Fruit fly (Drosophila melanogaster): ENCODE data around the gene CG32277.

The CG32277 gene

DNA sequence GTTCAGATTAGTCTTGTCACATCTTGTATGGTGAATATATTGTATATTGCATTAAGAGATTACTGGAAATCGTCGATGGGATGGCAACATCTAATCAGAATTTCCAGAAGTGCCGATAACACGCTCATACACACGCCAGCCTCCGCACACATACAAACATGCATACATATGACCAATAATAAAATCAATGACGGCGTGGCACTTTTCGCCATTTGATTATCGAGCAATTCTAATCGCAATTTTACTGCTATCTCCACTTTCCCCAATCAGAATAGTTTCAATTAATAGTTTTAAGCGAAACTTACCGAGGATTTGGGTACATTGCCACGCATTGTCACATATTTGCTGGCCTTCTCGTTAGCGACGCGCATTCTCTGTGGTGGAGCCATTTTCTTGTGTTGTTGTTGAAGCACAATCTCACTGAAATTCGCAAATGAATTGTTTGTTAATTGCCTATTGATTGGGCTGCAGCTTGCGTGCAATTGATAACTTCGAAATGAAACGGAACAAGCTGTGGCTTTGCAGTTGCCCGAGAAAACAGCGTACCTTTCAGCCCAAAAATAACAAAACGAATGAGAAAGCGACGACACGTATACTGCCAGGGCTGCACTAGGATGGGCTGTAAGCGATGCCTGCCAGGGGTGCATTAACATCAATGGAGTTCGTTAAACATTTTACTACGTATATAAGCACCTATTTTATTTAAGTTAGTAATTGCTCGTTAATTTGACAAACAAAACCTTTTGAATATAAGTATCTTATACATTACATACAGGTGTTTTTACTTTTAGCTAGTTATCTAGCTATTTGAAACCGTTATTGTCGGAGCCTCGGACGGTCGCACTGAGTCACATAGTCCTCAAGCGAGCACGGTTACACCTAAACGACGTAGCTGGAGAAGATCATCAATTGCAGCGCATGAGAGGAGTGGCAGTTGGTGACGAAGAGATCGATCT, 6.5 kb downstream of the CG32277 start, which contains the start of the genes CG32276 and gry (continued):
- TF ChIP-seq Fer3 (tag; optimal IDR thresholded peaks at IDR 0.05) (peak; percentile 72), jing (GFP tag; optimal IDR thresholded peaks at IDR 0.05) (no peak), Tbp (GFP tag; optimal IDR thresholded peaks at IDR 0.05) (peak; percentile 57), CG17912 (GFP tag; optimal IDR thresholded peaks at IDR 0.05) (peak; percentile 7), twi (tag; optimal IDR thresholded peaks at IDR 0.05) (peak; percentile 61), ranshi (GFP tag; IDR thresholded peaks at IDR 0.05) (peak; percentile 44), CG9817 (tag; optimal IDR thresholded peaks at IDR 0.05) (peak; percentile 67), fd96Cb (tag; optimal IDR thresholded peaks at IDR 0.05) (peak; percentile 57), CG10209 (GFP tag; optimal IDR thresholded peaks at IDR 0.05) (peak; percentile 64), bbx (GFP tag; IDR thresholded peaks at IDR 0.05; ENCODE audit: partially characterized antibody) (no peak), CG3065 (GFP tag; optimal IDR thresholded peaks at IDR 0.05) (peak; percentile 50), CG33213 (GFP tag; optimal IDR thresholded peaks at IDR 0.05) (peak; percentile 81), p53 (GFP tag; optimal IDR thresholded peaks at IDR 0.05) (peak; percentile 58), CG15514 (GFP tag; optimal IDR thresholded peaks at IDR 0.05) (peak; percentile 91), corto (GFP tag; optimal IDR thresholded peaks at IDR 0.05) (no peak), CG9932 (GFP tag; IDR thresholded peaks at IDR 0.05) (peak; percentile 88), Hand (GFP tag; optimal IDR thresholded peaks at IDR 0.05) (no peak), CG4404 (GFP tag; IDR thresholded peaks at IDR 0.05) (peak; percentile 33; the same call in 1 of the 2 replicates), grn (GFP tag; optimal IDR thresholded peaks at IDR 0.05) (no peak), CG8281 (tag; optimal IDR thresholded peaks at IDR 0.05) (peak; percentile 40), CG8388 (GFP tag; optimal IDR thresholded peaks at IDR 0.05) (peak; percentile 60), bab2 (GFP tag; optimal IDR thresholded peaks at IDR 0.05) (peak; percentile 82), Trl (optimal IDR thresholded peaks at IDR 0.05) (peak in 1 of 2 experiments; percentile 14), Trl (GFP tag; optimal IDR thresholded peaks at IDR 0.05) (peak; percentile 85), sima (GFP tag; optimal IDR thresholded peaks at IDR 0.05) (no peak), CG14667 (GFP tag; IDR thresholded peaks at IDR 0.05) (peak; percentile 51; the same call in 1 of the 2 replicates), nmo (GFP tag; optimal IDR thresholded peaks at IDR 0.05) (peak; percentile 84), CG12071 (GFP tag; optimal IDR thresholded peaks at IDR 0.05) (no peak), sim (GFP tag; IDR thresholded peaks at IDR 0.05) (no peak), al (GFP tag; IDR thresholded peaks at IDR 0.05) (peak; percentile 73), sob (GFP tag; IDR thresholded peaks at IDR 0.05) (peak; percentile 82), insv (GFP tag; optimal IDR thresholded peaks at IDR 0.05) (peak in 1 of 2 experiments; percentile 91), HHEX (GFP tag; optimal IDR thresholded peaks at IDR 0.05) (peak; percentile 58), ase (GFP tag; IDR thresholded peaks at IDR 0.05) (peak; percentile 58; the same call in 1 of the 3 replicates), cg (GFP tag; optimal IDR thresholded peaks at IDR 0.05) (peak; percentile 73), abd-A (tag; optimal IDR thresholded peaks at IDR 0.05) (no peak), Mad (GFP tag; optimal IDR thresholded peaks at IDR 0.05) (peak; percentile 82), Doc3 (GFP tag; IDR thresholded peaks at IDR 0.05; ENCODE audit: partially characterized antibody) (no peak), Jarid2 (GFP tag; optimal IDR thresholded peaks at IDR 0.05) (peak; percentile 50), CG3407 (GFP tag; optimal IDR thresholded peaks at IDR 0.05) (peak; percentile 33), CG6683 (GFP tag; optimal IDR thresholded peaks at IDR 0.05) (peak; percentile 41), slp2 (GFP tag; optimal IDR thresholded peaks at IDR 0.05) (peak; percentile 67), tll (GFP tag; optimal IDR thresholded peaks at IDR 0.05) (peak; percentile 64 to 72), ara (GFP tag; IDR thresholded peaks at IDR 0.05) (peak; percentile 46; the same call in 1 of the 2 replicates), CG7745 (tag; optimal IDR thresholded peaks at IDR 0.05) (no peak), CG10431 (GFP tag; optimal IDR thresholded peaks at IDR 0.05) (no peak), wor (GFP tag; IDR thresholded peaks at IDR 0.05) (peak; percentile 59), Myb (GFP tag; optimal IDR thresholded peaks at IDR 0.05) (peak; percentile 77)

All from whole organism, embryonic.